Fruit fly (Drosophila melanogaster) S2 (cell line): ENCODE results near the gene saturn.
A peak's percentile ranks its signal among the peaks of the same experiment; 100 is the strongest.

ENCODE experiments used
- CG8478 ChIP-seq: fragments of >200 bp; optimal IDR thresholded peaks from 2 replicates; lab custom pipeline; 2018
- CTCF ChIP-seq, 2 experiments: fragments of >200 bp; optimal IDR thresholded peaks; 2 replicates each; lab custom pipeline; 2018

Gene saturn

DNA sequence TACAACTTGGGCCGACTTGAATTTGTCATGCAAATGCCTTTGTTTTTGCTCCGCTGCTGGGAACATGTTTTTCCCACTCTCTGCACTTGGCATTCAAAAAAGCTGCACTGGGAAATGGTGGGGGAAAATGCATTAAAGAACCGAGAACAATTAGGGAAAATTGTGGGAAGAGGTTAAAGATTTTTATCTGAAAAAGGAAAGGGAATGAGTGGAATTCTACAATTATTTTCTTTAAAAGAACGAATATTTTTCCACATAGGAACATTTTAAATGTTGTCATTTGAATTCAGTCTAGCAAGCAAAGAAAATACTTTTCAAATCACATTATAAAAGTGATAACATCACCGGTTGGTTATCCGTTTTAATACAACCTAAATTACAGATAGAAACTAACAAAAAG lies at the start of gene saturn:
saturn (plus strand) TSS at position 301 of the 400 bp plus-strand sequence.
- no peak for TF ChIP-seq CG8478 (lab: Kevin White, UChicago)
- no peak for TF ChIP-seq CTCF (optimal IDR thresholded peaks at IDR 0.05; lab: Kevin White, UChicago)

DNA sequence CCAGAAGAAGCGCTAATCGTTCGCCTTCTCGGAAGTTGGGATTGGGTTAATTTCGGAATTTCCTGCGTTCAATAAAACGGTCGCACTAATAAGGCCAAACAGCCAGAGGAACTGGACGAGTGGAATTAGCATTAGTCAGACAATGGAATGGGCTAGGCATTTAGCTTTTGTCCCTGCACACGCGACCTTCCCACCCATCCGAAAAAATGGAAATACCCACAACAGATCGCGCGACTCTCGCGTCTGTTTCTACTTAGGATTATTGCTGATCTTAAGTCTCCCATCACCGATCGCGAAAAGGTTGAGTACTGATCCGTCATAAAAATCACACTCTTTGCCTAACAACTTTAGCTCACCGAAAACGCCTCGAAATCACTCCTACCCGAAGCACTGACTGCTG lies 49.5 kb upstream of the saturn start:
- TF ChIP-seq CG8478 (lab: Kevin White, UChicago) (no peak), CTCF (optimal IDR thresholded peaks at IDR 0.05; lab: Kevin White, UChicago) (no peak)

- TF ChIP-seq CG8478 (lab: Kevin White, UChicago) (no peak), CTCF (optimal IDR thresholded peaks at IDR 0.05; lab: Kevin White, UChicago) (no peak)
Measured at dm6 chr3L:14154940-14155339, 48.2 kb upstream of the saturn start.

DNA sequence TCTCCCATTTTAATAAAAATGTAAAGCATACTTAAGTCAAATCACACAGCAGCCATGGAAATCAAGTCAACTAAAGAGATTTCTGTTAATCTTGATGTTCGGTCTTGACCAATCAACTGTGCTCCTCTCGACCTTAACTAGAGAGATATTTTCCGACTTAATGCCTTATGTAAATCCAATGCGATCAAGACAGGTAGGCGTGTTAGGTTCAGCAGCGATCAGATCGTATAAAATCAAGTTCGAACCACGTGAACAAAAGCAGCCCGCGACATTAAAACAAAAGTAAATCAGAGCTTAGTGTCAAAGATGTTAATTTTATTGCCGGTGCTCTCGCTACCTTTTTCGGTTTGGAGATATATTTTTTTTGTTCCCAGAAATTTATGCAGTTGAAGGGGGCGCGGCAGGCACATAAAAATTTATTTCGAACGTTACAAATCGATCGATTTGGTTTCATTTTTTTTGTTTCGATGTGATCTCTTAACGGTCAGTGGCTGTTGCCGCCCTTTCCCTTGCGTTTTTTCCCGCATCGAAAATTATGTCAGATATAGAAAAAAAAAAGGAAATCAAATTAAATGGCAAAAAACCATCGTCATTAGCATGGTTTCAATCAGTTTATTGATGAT lies 45.1 kb upstream of the saturn start:
- TF ChIP-seq CG8478 (lab: Kevin White, UChicago) (no peak), CTCF (optimal IDR thresholded peaks at IDR 0.05; lab: Kevin White, UChicago) (no peak)

DNA sequence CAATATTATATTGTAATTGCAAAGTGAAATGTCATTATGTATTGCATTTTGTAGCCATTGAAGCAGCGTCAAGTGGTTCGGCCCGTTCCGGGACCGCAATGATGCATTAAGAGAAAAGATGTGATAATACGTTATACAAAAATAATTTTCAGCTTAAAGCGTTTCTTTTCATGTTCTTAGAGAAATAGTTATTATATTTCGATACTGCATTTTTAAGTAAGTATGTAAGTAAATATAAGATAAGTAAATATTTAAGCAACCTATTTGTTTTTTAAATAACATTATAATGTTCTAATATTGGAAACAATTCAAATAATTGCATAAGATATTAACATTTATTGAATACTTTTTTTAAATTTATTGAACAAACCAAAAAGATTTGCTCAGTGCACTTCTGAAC lies 42.7 kb upstream of the saturn start:
- TF ChIP-seq CTCF (optimal IDR thresholded peaks at IDR 0.05; lab: Kevin White, UChicago) (no peak), CG8478 (lab: Kevin White, UChicago) (no peak)

DNA sequence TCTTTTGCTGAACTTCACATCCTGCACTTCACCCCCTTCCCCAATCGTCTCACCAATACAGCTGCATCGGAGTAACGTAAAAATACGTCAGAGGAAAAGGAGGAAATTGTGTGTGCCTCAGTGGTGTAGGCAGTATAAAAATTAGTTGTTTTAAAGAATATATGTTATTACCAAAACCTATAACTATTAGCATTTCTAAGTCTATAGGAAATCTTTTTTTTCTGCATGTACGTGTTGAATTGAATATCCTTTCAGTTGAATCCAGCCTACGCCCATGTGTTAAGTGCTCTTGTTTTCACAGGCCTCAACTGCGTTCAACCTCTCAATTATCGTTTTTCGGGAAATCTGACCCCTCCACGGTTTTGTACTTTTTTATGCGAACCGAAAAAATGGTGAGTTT lies 41.2 kb upstream of the saturn start:
- no peak for TF ChIP-seq CTCF (optimal IDR thresholded peaks at IDR 0.05; lab: Kevin White, UChicago)
- no peak for TF ChIP-seq CG8478 (lab: Kevin White, UChicago)

DNA sequence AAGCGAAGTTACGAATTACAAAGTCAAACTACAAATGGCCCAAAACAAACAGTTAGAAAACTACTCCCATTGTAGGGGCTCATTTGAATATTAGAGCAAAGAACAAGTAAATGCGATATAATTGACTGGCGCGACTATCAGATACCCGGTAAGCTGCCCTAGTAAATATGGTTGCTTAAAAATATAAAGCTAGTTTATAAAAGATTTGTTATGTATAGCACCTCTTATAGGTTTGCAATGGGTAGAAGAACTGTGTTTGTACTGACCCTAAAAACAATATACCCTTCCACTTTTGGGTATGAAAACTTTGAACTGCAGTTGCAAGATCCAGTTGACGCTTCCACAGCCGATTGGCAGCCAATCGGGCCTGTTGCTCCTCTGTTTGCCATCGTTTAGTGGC lies 36.9 kb upstream of the saturn start:
- no peak for TF ChIP-seq CTCF (optimal IDR thresholded peaks at IDR 0.05; lab: Kevin White, UChicago)
- TF ChIP-seq CG8478 (lab: Kevin White, UChicago), result no peak

dm6 chr3L:14167917-14168316 lies 35.2 kb upstream of the saturn start:
- TF ChIP-seq CTCF (optimal IDR thresholded peaks at IDR 0.05; lab: Kevin White, UChicago) (no peak), CG8478 (lab: Kevin White, UChicago) (no peak)

dm6 chr3L:14170531-14170930 lies 32.6 kb upstream of the saturn start:
- no peak for TF ChIP-seq CG8478 (lab: Kevin White, UChicago)
- no peak for TF ChIP-seq CTCF (optimal IDR thresholded peaks at IDR 0.05; lab: Kevin White, UChicago)

dm6 chr3L:14172174-14172940 lies 30.8 kb upstream of the saturn start:
- no peak for TF ChIP-seq CG8478 (lab: Kevin White, UChicago)
- no peak for TF ChIP-seq CTCF (optimal IDR thresholded peaks at IDR 0.05; lab: Kevin White, UChicago)

DNA sequence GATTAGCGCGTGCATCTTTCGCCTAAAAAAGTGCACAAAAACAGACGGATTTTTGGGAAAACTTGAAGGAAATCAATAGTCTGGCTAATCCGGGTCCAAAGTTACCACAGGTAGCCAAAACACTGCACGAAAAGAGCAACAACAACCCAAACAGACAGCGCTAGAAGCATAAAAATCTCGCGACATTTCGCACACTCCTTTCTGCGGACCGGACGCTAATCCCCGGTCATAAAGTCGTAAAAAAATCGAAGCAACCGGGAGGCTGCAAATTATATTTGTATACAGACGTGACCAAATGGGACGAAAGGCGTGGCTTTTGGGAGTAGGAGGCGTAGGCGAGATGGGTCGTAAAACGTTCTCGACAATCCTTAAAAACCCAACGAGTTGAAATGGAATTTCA lies 29.8 kb upstream of the saturn start:
- TF ChIP-seq CTCF (optimal IDR thresholded peaks at IDR 0.05; lab: Kevin White, UChicago) (no peak), CG8478 (lab: Kevin White, UChicago) (no peak)

dm6 chr3L:14174197-14174596 lies 28.9 kb upstream of the saturn start:
- TF ChIP-seq CG8478 (lab: Kevin White, UChicago) (no peak), CTCF (optimal IDR thresholded peaks at IDR 0.05; lab: Kevin White, UChicago) (no peak)

- TF ChIP-seq CTCF (optimal IDR thresholded peaks at IDR 0.05; lab: Kevin White, UChicago) (peak; percentile 30 to 33), CG8478 (lab: Kevin White, UChicago) (no peak)
Measured at dm6 chr3L:14177476-14178179, 25.5 kb upstream of the saturn start.

DNA sequence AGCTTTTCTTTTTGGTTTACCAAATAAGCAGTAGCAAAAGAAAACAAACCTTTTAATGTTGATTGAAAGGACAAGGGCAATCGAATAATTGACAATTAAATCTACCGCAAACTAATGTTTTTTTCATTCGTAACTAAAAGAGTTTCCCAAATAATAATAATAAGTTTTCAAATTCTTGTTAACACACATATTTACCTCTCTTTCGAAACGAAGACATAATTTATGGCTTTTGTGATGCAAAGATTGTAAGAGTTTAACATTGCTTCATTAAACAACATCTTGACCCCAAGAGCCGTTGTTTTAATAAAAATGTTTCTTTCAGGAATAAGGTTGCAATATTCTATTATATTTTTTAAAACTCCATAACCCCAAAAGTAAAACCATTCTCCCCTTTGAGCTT lies 24.6 kb upstream of the saturn start, which contains the start of gene D:
D (minus strand) TSS at position 101 of the 400 bp plus-strand sequence.
- TF ChIP-seq CTCF (optimal IDR thresholded peaks at IDR 0.05; lab: Kevin White, UChicago), result no peak
- TF ChIP-seq CG8478 (lab: Kevin White, UChicago), result no peak

- TF ChIP-seq CG8478 (lab: Kevin White, UChicago), result no peak
- TF ChIP-seq CTCF (optimal IDR thresholded peaks at IDR 0.05; lab: Kevin White, UChicago), result no peak
Measured at dm6 chr3L:14185049-14185448, 18.1 kb upstream of the saturn start.
